Worm (Caenorhabditis elegans): ENCODE data around the gene nas-6.

ce11 chrIV:17470096-17470602, 20.4 kb downstream of the nas-6 start, which contains the start of gene F11E6.4:
- TF ChIP-seq jun-1 (tag; optimal IDR thresholded peaks at IDR 0.05) (no peak), nhr-28 (tag; optimal IDR thresholded peaks at IDR 0.05) (no peak), lin-15B (tag; optimal IDR thresholded peaks at IDR 0.05) (no peak), snpc-4 (tag; optimal IDR thresholded peaks at IDR 0.05) (no peak), ceh-16 (tag; optimal IDR thresholded peaks at IDR 0.05) (no peak), nhr-237 (tag; optimal IDR thresholded peaks at IDR 0.05) (no peak), nfya-1 (tag; optimal IDR thresholded peaks at IDR 0.05; ENCODE audit: insufficient read depth) (no peak), unc-39 (tag; optimal IDR thresholded peaks at IDR 0.05) (no peak)
